Fruit fly (Drosophila melanogaster) whole organism: ENCODE results near the gene hzg.

Source experiments
- CG8478 ChIP-seq: fragments of >200 bp; optimal IDR thresholded peaks from 2 replicates; lab custom pipeline; 2018; ENCODE audit warnings: inconsistent platforms
- Dll ChIP-seq: fragments of >200 bp; optimal IDR thresholded peaks from 2 replicates; lab custom pipeline; 2017
- EcR ChIP-seq, 2 experiments: fragments of >200 bp; optimal IDR thresholded peaks; 2 replicates each; lab custom pipeline; 2017; ENCODE audit warnings: missing biosample characterization in 2 of 2, missing genetic modification characterization in 2 of 2, missing genetic modification reagents in 2 of 2
- pan ChIP-seq: fragments of >200 bp; optimal IDR thresholded peaks from 2 replicates; lab custom pipeline; 2017
- psq ChIP-seq: fragments of >200 bp; optimal IDR thresholded peaks from 2 replicates; lab custom pipeline; 2017
- usp ChIP-seq: fragments of >200 bp; optimal IDR thresholded peaks from 2 replicates; lab custom pipeline; 2017; ENCODE audit warnings: missing biosample characterization, missing genetic modification characterization, mixed read lengths

DNA sequence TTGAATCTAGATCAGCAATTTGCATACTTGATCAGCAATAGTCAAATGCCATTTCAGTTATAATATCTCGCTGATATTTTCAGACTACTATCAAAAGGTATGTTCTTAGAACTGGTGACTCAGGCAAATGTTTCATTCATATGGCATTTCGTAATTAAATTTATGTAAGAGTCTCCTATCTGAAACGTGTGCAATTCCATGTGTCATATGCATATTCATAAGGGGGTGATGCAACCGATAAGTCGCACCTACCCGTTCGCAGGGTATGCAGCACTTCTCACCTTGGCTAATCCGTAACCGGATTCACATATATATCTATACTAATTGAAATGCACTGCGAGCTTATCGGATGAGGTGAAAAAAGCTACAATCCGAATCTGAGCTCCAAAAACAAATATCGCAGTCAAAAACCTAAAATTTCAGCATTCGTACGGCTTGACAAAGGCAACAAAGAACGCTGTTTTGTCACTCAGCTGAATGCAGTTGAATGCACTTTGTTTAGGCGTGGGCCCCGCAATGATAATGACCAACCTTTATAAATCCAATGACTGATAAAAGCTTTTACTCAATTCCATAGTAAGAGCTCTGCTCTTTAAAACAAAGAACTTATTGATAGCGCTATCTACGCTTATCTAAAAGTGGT, 33.3 kb upstream of the hzg start:
- TF ChIP-seq CG8478 (lab: Kevin White, UChicago) (no peak), Dll (no peak), psq (lab: Kevin White, UChicago) (no peak), pan (lab: Kevin White, UChicago) (no peak), EcR (GFP tag; optimal IDR thresholded peaks at IDR 0.05; lab: Kevin White, UChicago) (peak; percentile 33 to 59), usp (GFP tag; lab: Kevin White, UChicago) (no peak)
